Fruit fly (Drosophila melanogaster): ENCODE measurements around the gene Tob.
A peak's percentile ranks its signal among the peaks of the same experiment; 100 is the strongest.

Gene Tob

dm6 chrX:16085865-16086592, 5.3 kb downstream of the Tob start:
- TF ChIP-seq Hr39 (GFP tag; optimal IDR thresholded peaks at IDR 0.05) = no peak
- TF ChIP-seq CG1621 (tag; optimal IDR thresholded peaks at IDR 0.05) = no peak
- no peak for TF ChIP-seq Gug (GFP tag; IDR thresholded peaks at IDR 0.05)
- peak; percentile 8 for TF ChIP-seq cyc (GFP tag; optimal IDR thresholded peaks at IDR 0.05)
- no peak for TF ChIP-seq CG16779 (tag; optimal IDR thresholded peaks at IDR 0.05)
- peak; percentile 13 for TF ChIP-seq CG8319 (GFP tag; optimal IDR thresholded peaks at IDR 0.05)
- no peak for TF ChIP-seq dac (GFP tag; optimal IDR thresholded peaks at IDR 0.05)
- no peak for TF ChIP-seq CG11902 (GFP tag; optimal IDR thresholded peaks at IDR 0.05)
- TF ChIP-seq CG3032 (tag; optimal IDR thresholded peaks at IDR 0.05) = no peak
- peak; percentile 34 for TF ChIP-seq CG10631 (GFP tag; optimal IDR thresholded peaks at IDR 0.05)
- TF ChIP-seq CG8632 (GFP tag; optimal IDR thresholded peaks at IDR 0.05) = peak; percentile 10
- TF ChIP-seq Lpt (GFP tag; optimal IDR thresholded peaks at IDR 0.05) = no peak
- no peak for TF ChIP-seq Eip93F (GFP tag; optimal IDR thresholded peaks at IDR 0.05)
- no peak for TF ChIP-seq Blimp-1 (GFP tag; optimal IDR thresholded peaks at IDR 0.05)
- TF ChIP-seq Ets96B (tag; optimal IDR thresholded peaks at IDR 0.05) = no peak
- TF ChIP-seq OdsH (GFP tag; optimal IDR thresholded peaks at IDR 0.05) = peak; percentile 52
- no peak for TF ChIP-seq vri (GFP tag; optimal IDR thresholded peaks at IDR 0.05)
- no peak for TF ChIP-seq CG6163 (GFP tag; IDR thresholded peaks at IDR 0.05)
- no peak for TF ChIP-seq CG6276 (GFP tag; optimal IDR thresholded peaks at IDR 0.05)
- no peak for TF ChIP-seq CG10669 (GFP tag; optimal IDR thresholded peaks at IDR 0.05)
- peak; percentile 32 for TF ChIP-seq CG4318 (GFP tag; optimal IDR thresholded peaks at IDR 0.05)
- TF ChIP-seq CG8119 (GFP tag; IDR thresholded peaks at IDR 0.05) = no peak; the same call in 2 of the 3 replicates
- TF ChIP-seq CG11294 (GFP tag; IDR thresholded peaks at IDR 0.05) = no peak
- no peak for TF ChIP-seq Sox15 (GFP tag; optimal IDR thresholded peaks at IDR 0.05)
- peak; percentile 24 for TF ChIP-seq spab (GFP tag; optimal IDR thresholded peaks at IDR 0.05)
- no peak for TF ChIP-seq CG34406 (GFP tag; optimal IDR thresholded peaks at IDR 0.05)
- no peak for TF ChIP-seq CG31627 (GFP tag; optimal IDR thresholded peaks at IDR 0.05)
- TF ChIP-seq Smox (GFP tag; optimal IDR thresholded peaks at IDR 0.05) = no peak
- peak; percentile 32 for TF ChIP-seq lz (GFP tag; optimal IDR thresholded peaks at IDR 0.05)
- TF ChIP-seq fd59A (GFP tag; optimal IDR thresholded peaks at IDR 0.05) = no peak
- TF ChIP-seq Sox102F (GFP tag; optimal IDR thresholded peaks at IDR 0.05) = no peak
- TF ChIP-seq achi (GFP tag; optimal IDR thresholded peaks at IDR 0.05) = no peak
- TF ChIP-seq topi (GFP tag; optimal IDR thresholded peaks at IDR 0.05) = no peak
- no peak for TF ChIP-seq salr (GFP tag; optimal IDR thresholded peaks at IDR 0.05)
- TF ChIP-seq pdm3 (GFP tag; optimal IDR thresholded peaks at IDR 0.05) = peak; percentile 47
- TF ChIP-seq Ets21C (GFP tag; optimal IDR thresholded peaks at IDR 0.05) = no peak
- TF ChIP-seq Hr4 (GFP tag; optimal IDR thresholded peaks at IDR 0.05) = peak; percentile 49
- TF ChIP-seq Sox14 (GFP tag; optimal IDR thresholded peaks at IDR 0.05) = no peak
- TF ChIP-seq fkh (GFP tag; optimal IDR thresholded peaks at IDR 0.05) = no peak
- no peak for TF ChIP-seq CG9139 (GFP tag; optimal IDR thresholded peaks at IDR 0.05)
- TF ChIP-seq CG6792 (GFP tag; optimal IDR thresholded peaks at IDR 0.05) = peak; percentile 23
- TF ChIP-seq Eip78C (GFP tag) = peak; percentile 85
- no peak for TF ChIP-seq CG32006 (GFP tag; optimal IDR thresholded peaks at IDR 0.05)
- TF ChIP-seq CG3919 (GFP tag; optimal IDR thresholded peaks at IDR 0.05) = no peak
- peak; percentile 47 for TF ChIP-seq acj6 (GFP tag; optimal IDR thresholded peaks at IDR 0.05)
- TF ChIP-seq CG6808 (GFP tag; optimal IDR thresholded peaks at IDR 0.05) = no peak
- TF ChIP-seq ss (GFP tag; optimal IDR thresholded peaks at IDR 0.05) = no peak
- peak; percentile 50; the same call in 1 of the 2 replicates for TF ChIP-seq CG15336 (GFP tag; IDR thresholded peaks at IDR 0.05)
- no peak for TF ChIP-seq Met (GFP tag; optimal IDR thresholded peaks at IDR 0.05)
- no peak for TF ChIP-seq dsx (GFP tag; optimal IDR thresholded peaks at IDR 0.05; ENCODE audit: poor library complexity, severe bottlenecking)
- peak; percentile 14 for TF ChIP-seq esn (GFP tag; optimal IDR thresholded peaks at IDR 0.05)

Measured in whole organism, prepupa.